Worm (Caenorhabditis elegans) whole organism, L4 larva: ENCODE measurements around the gene srh-38.

Source experiments
- F37D6.2 ChIP-seq: sonication (generic microtip); optimal IDR thresholded peaks from 2 replicates; lab custom pipeline; 2016; ENCODE audit warnings: mild to moderate bottlenecking, missing genetic modification characterization, missing compliant biosample characterization
- F44E2.7 ChIP-seq: fragments of 200-800 bp; sonication (Bioruptor generic); IDR thresholded peaks from 2 replicates; pipeline ENCODE4 v2.1.2; 2022; ENCODE audit warnings: missing genetic modification characterization, missing compliant biosample characterization
- T20F7.1 ChIP-seq: fragments of 200-800 bp; sonication (Bioruptor generic); optimal IDR thresholded peaks from 2 replicates; lab custom pipeline; 2018; ENCODE audit warnings: mild to moderate bottlenecking, missing genetic modification characterization, missing compliant biosample characterization
- Y5F2A.4 ChIP-seq: fragments of 200-800 bp; sonication (Bioruptor generic); optimal IDR thresholded peaks from 2 replicates; lab custom pipeline; 2018; ENCODE audit warnings: mild to moderate bottlenecking, missing genetic modification characterization, missing compliant biosample characterization
- ZK337.2 ChIP-seq: fragments of 200-800 bp; sonication (Bioruptor generic); IDR thresholded peaks from 2 replicates; pipeline ENCODE4 v1.3.6; 2022; ENCODE audit warnings: missing genetic modification reagents, missing genetic modification characterization, missing compliant biosample characterization
- ZK546.5 ChIP-seq, 2 experiments: sonication (generic microtip); optimal IDR thresholded peaks; 2 replicates each; lab custom pipeline; 2017; ENCODE audit warnings: missing biosample characterization in 2 of 2, missing genetic modification characterization in 2 of 2
- aha-1 ChIP-seq: fragments of 150-350 bp; peaks from one replicate; lab custom pipeline; 2014; ENCODE audit warnings: missing biosample characterization, missing genetic modification characterization
- aly-2 ChIP-seq: sonication (generic microtip); optimal IDR thresholded peaks from 2 replicates; lab custom pipeline; 2018; ENCODE audit warnings: missing biosample characterization, missing genetic modification characterization
- attf-4 ChIP-seq: sonication (generic microtip); optimal IDR thresholded peaks from 3 replicates; lab custom pipeline; 2017; ENCODE audit warnings: missing biosample characterization, missing genetic modification characterization
- ceh-20 ChIP-seq: fragments of 200-800 bp; sonication (Bioruptor generic); IDR thresholded peaks from 2 replicates; pipeline ENCODE4 v1.3.6; 2022; ENCODE audit warnings: missing genetic modification reagents, missing genetic modification characterization, missing compliant biosample characterization
- ceh-32 ChIP-seq: sonication (generic microtip); optimal IDR thresholded peaks from 2 replicates; lab custom pipeline; 2016; ENCODE audit warnings: mild to moderate bottlenecking, missing genetic modification characterization, missing compliant biosample characterization; ENCODE audit not compliant: poor library complexity
- ceh-44 ChIP-seq: fragments of 200-800 bp; sonication (Bioruptor generic); IDR thresholded peaks from 2 replicates; pipeline ENCODE4 v1.3.6; 2022; ENCODE audit warnings: missing genetic modification reagents, missing genetic modification characterization, missing compliant biosample characterization
- ceh-62 ChIP-seq: sonication (generic microtip); optimal IDR thresholded peaks from 2 replicates; lab custom pipeline; 2017; ENCODE audit warnings: missing biosample characterization, missing genetic modification characterization
- ces-1 ChIP-seq: fragments of 150-350 bp; sonication (generic microtip); optimal IDR thresholded peaks from 4 replicates; lab custom pipeline; 2014; ENCODE audit warnings: missing biosample characterization, missing genetic modification reagents, missing genetic modification characterization
- cey-2 ChIP-seq: sonication (generic microtip); optimal IDR thresholded peaks from 3 replicates; lab custom pipeline; 2017; ENCODE audit warnings: missing genetic modification characterization, mild to moderate bottlenecking, missing compliant biosample characterization, antibody characterized with exemption, borderline replicate concordance; ENCODE audit not compliant: insufficient read depth
- daf-12 ChIP-seq: fragments of 150-350 bp; optimal IDR thresholded peaks from 2 replicates; lab custom pipeline; 2014; ENCODE audit warnings: missing biosample characterization, missing genetic modification reagents, missing genetic modification characterization
- dmd-6 ChIP-seq: fragments of 200-800 bp; sonication (Bioruptor generic); IDR thresholded peaks from 2 replicates; pipeline ENCODE4 v1.3.6; 2022; ENCODE audit warnings: missing genetic modification reagents, missing genetic modification characterization, missing compliant biosample characterization
- dve-1 ChIP-seq: sonication (generic microtip); optimal IDR thresholded peaks from 2 replicates; lab custom pipeline; 2017; ENCODE audit warnings: antibody characterized with exemption, mild to moderate bottlenecking, missing genetic modification characterization, missing compliant biosample characterization; ENCODE audit not compliant: insufficient read depth
- egl-43 ChIP-seq: fragments of 200-800 bp; sonication (Bioruptor generic); IDR thresholded peaks from 2 replicates; pipeline ENCODE4 v1.3.6; 2022; ENCODE audit warnings: missing genetic modification reagents, missing genetic modification characterization, missing compliant biosample characterization
- fkh-10 ChIP-seq: fragments of 150-350 bp; optimal IDR thresholded peaks from 2 replicates; lab custom pipeline; 2014; ENCODE audit warnings: missing biosample characterization, missing genetic modification reagents, missing genetic modification characterization
- gei-8 ChIP-seq: fragments of 200-800 bp; sonication (Bioruptor generic); optimal IDR thresholded peaks from 2 replicates; lab custom pipeline; 2018; ENCODE audit warnings: mild to moderate bottlenecking, missing genetic modification characterization, missing compliant biosample characterization
- hlh-30 ChIP-seq: sonication (generic microtip); optimal IDR thresholded peaks from 2 replicates; lab custom pipeline; 2017; ENCODE audit warnings: antibody characterized with exemption, mild to moderate bottlenecking, missing genetic modification characterization, missing compliant biosample characterization; ENCODE audit not compliant: insufficient read depth
- hmg-1.1 ChIP-seq: fragments of 200-800 bp; sonication (Bioruptor generic); IDR thresholded peaks from 2 replicates; pipeline ENCODE4 v1.3.6; 2022; ENCODE audit warnings: missing genetic modification reagents, missing genetic modification characterization, missing compliant biosample characterization
- lin-1 ChIP-seq: fragments of 200-800 bp; sonication (Bioruptor generic); IDR thresholded peaks from 2 replicates; pipeline ENCODE4 v1.3.6; 2022; ENCODE audit warnings: missing genetic modification reagents, missing genetic modification characterization, missing compliant biosample characterization
- lin-13 ChIP-seq: fragments of 150-350 bp; optimal IDR thresholded peaks from 2 replicates; lab custom pipeline; 2014; ENCODE audit warnings: missing biosample characterization, missing genetic modification reagents, missing genetic modification characterization
- madf-9 ChIP-seq: fragments of 200-800 bp; sonication (Bioruptor generic); conservative IDR thresholded peaks from 2 replicates; pipeline ENCODE4 v1.3.6; 2022; ENCODE audit warnings: missing genetic modification reagents, missing genetic modification characterization, missing compliant biosample characterization
- mdt-29 ChIP-seq: fragments of 200-800 bp; sonication (Bioruptor generic); IDR thresholded peaks from 2 replicates; pipeline ENCODE4 v1.3.6; 2022; ENCODE audit warnings: missing genetic modification reagents, missing genetic modification characterization, missing compliant biosample characterization
- mxl-3 ChIP-seq: fragments of 200-800 bp; sonication (Bioruptor generic); optimal IDR thresholded peaks from 2 replicates; lab custom pipeline; 2018; ENCODE audit warnings: mild to moderate bottlenecking, missing genetic modification characterization, missing compliant biosample characterization
- nhr-102 ChIP-seq: sonication (generic microtip); optimal IDR thresholded peaks from 2 replicates; lab custom pipeline; 2016; ENCODE audit warnings: mild to moderate bottlenecking, missing genetic modification characterization, moderate library complexity, missing compliant biosample characterization
- nhr-111 ChIP-seq: fragments of 200-800 bp; sonication (Bioruptor generic); optimal IDR thresholded peaks from 2 replicates; lab custom pipeline; 2018; ENCODE audit warnings: mild to moderate bottlenecking, missing genetic modification characterization, missing compliant biosample characterization
- nhr-237 ChIP-seq: sonication (generic microtip); optimal IDR thresholded peaks from 2 replicates; lab custom pipeline; 2017; ENCODE audit warnings: missing biosample characterization, missing genetic modification characterization
- nhr-25 ChIP-seq: sonication (generic microtip); optimal IDR thresholded peaks from 2 replicates; lab custom pipeline; 2017; ENCODE audit warnings: missing genetic modification characterization, mild to moderate bottlenecking, missing compliant biosample characterization, antibody characterized with exemption, moderate library complexity, borderline replicate concordance; ENCODE audit not compliant: insufficient read depth
- nhr-28 ChIP-seq: fragments of 150-350 bp; optimal IDR thresholded peaks from 2 replicates; lab custom pipeline; 2014; ENCODE audit warnings: missing biosample characterization, missing genetic modification characterization
- nhr-77 ChIP-seq: fragments of 150-350 bp; optimal IDR thresholded peaks from 2 replicates; lab custom pipeline; 2014; ENCODE audit warnings: missing biosample characterization, missing genetic modification characterization
- php-3 ChIP-seq: fragments of 200-800 bp; sonication (Bioruptor generic); IDR thresholded peaks from 2 replicates; pipeline ENCODE4 v1.3.6; 2022; ENCODE audit warnings: missing genetic modification reagents, missing genetic modification characterization, missing compliant biosample characterization
- rbr-2 ChIP-seq: sonication (generic microtip); optimal IDR thresholded peaks from 2 replicates; lab custom pipeline; 2016; ENCODE audit warnings: missing genotype, missing genetic modification characterization, missing compliant biosample characterization
- snpc-4 ChIP-seq: fragments of 150-350 bp; optimal IDR thresholded peaks from 2 replicates; lab custom pipeline; 2014; ENCODE audit warnings: missing biosample characterization, missing genetic modification characterization
- spr-3 ChIP-seq: fragments of 200-800 bp; sonication (Bioruptor generic); optimal IDR thresholded peaks from 2 replicates; lab custom pipeline; 2018; ENCODE audit warnings: mild to moderate bottlenecking, missing genetic modification characterization, missing compliant biosample characterization
- unc-39 ChIP-seq: sonication (generic microtip); optimal IDR thresholded peaks from 2 replicates; lab custom pipeline; 2017; ENCODE audit warnings: missing biosample characterization, missing genetic modification characterization
- unc-62 ChIP-seq, 3 experiments: fragments of 150-350 bp in 1 of 3; sonication (generic microtip); optimal IDR thresholded peaks in 2 of 3; peaks in 1 of 3; 1 replicate in 1 of 3; 2 replicates in 2 of 3; lab custom pipeline; 2014 to 2017; ENCODE audit warnings: missing biosample characterization in 3 of 3, missing genetic modification characterization in 3 of 3, missing genetic modification reagents in 3 of 3, missing genotype in 1 of 3
- zfp-3 ChIP-seq: fragments of 200-800 bp; sonication (Bioruptor generic); conservative IDR thresholded peaks from 2 replicates; pipeline ENCODE4 v1.3.6; 2022; ENCODE audit warnings: missing genetic modification reagents, missing genetic modification characterization, missing compliant biosample characterization
- ztf-11 ChIP-seq: fragments of 150-350 bp; optimal IDR thresholded peaks from 2 replicates; lab custom pipeline; 2014; ENCODE audit warnings: missing biosample characterization, missing genetic modification characterization

Gene srh-38

DNA sequence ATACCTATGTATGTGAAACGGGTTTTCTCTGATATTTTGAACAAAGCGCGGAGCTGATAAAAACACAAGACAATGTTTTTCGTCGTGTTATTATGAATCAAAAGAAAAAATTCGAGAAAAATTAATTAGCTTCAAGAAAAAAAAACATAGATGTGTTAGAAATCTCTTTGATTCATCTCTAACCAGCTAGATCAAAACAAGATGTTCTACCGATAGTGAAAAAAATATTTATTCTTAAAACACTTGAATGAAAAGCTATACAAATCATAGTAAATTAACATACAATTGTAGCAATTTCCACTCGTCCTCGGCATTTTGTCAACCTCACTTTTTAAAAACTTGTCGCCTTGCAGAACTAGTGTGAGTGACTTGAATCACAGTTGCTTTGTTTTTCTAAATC lies 19.8 kb upstream of the srh-38 start:
- TF ChIP-seq gei-8 (GFP tag; lab: Kevin White, UChicago) (no peak), cey-2 (tag; lab: Kevin White, UChicago) (no peak), mdt-29 (GFP tag; lab: Robert Waterston, UW) (no peak), F44E2.7 (no peak), dve-1 (tag; lab: Kevin White, UChicago) (no peak), unc-39 (tag; lab: Kevin White, UChicago) (no peak), ceh-62 (tag; lab: Kevin White, UChicago) (no peak), unc-62 (GFP tag; optimal IDR thresholded peaks at IDR 0.05 in 1 of 2; lab: Kevin White, UChicago) (peak in 1 of 2 experiments; percentile 94), unc-62 (tag; optimal IDR thresholded peaks at IDR 0.05; lab: Kevin White, UChicago) (no peak), hmg-1.1 (GFP tag; lab: Robert Waterston, UW) (no peak)

- TF ChIP-seq zfp-3 (GFP tag; lab: Robert Waterston, UW) (no peak), ZK337.2 (GFP tag; lab: Robert Waterston, UW) (no peak), aha-1 (no peak), attf-4 (tag; lab: Kevin White, UChicago) (no peak), ZK546.5 (tag; optimal IDR thresholded peaks at IDR 0.05; lab: Kevin White, UChicago) (no peak), spr-3 (GFP tag; lab: Kevin White, UChicago) (no peak), egl-43 (GFP tag; lab: Robert Waterston, UW) (no peak), nhr-77 (tag; lab: Kevin White, UChicago) (no peak), mxl-3 (GFP tag; lab: Kevin White, UChicago) (no peak)
These were observed 18.9 kb upstream of the srh-38 start, which contains the start of gene srw-143 for ce11 chrV:2941405-2941804. Gene srw-143 (minus strand): TSS chrV:2941505.

ce11 chrV:2938497-2938896 lies 16.0 kb upstream of the srh-38 start, which contains the start of gene srw-141:
Gene srw-141 (minus strand): TSS chrV:2938597.
- TF ChIP-seq php-3 (GFP tag; lab: Robert Waterston, UW) = no peak
- no peak for TF ChIP-seq T20F7.1 (GFP tag; lab: Kevin White, UChicago)
- no peak for TF ChIP-seq rbr-2 (tag; lab: Kevin White, UChicago)
- TF ChIP-seq nhr-25 (tag; lab: Kevin White, UChicago) = no peak
- no peak for TF ChIP-seq unc-39 (tag; lab: Kevin White, UChicago)
- TF ChIP-seq fkh-10 (GFP tag; lab: Kevin White, UChicago) = no peak
- no peak for TF ChIP-seq mxl-3 (GFP tag; lab: Kevin White, UChicago)
- no peak for TF ChIP-seq ztf-11 (tag; lab: Kevin White, UChicago)
- TF ChIP-seq daf-12 (tag; lab: Kevin White, UChicago) = no peak
- TF ChIP-seq lin-13 (GFP tag; lab: Kevin White, UChicago) = no peak
- TF ChIP-seq spr-3 (GFP tag; lab: Kevin White, UChicago) = no peak
- TF ChIP-seq nhr-28 (tag; lab: Kevin White, UChicago) = no peak
- TF ChIP-seq dmd-6 = no peak
- TF ChIP-seq aly-2 (tag; lab: Kevin White, UChicago) = no peak
- no peak for TF ChIP-seq hlh-30 (tag; lab: Kevin White, UChicago)
- no peak for TF ChIP-seq nhr-102
- no peak for TF ChIP-seq F37D6.2

ce11 chrV:2934075-2934474 lies 11.6 kb upstream of the srh-38 start, which contains the start of gene srh-247:
Gene srh-247 (minus strand): TSS chrV:2934175.
- TF ChIP-seq nhr-111 (GFP tag; lab: Kevin White, UChicago) = no peak
- TF ChIP-seq nhr-28 (tag; lab: Kevin White, UChicago) = no peak
- TF ChIP-seq php-3 (GFP tag; lab: Robert Waterston, UW) = no peak
- no peak for TF ChIP-seq Y5F2A.4
- TF ChIP-seq madf-9 (GFP tag; lab: Robert Waterston, UW) = no peak
- no peak for TF ChIP-seq nhr-25 (tag; lab: Kevin White, UChicago)
- no peak for TF ChIP-seq mxl-3 (GFP tag; lab: Kevin White, UChicago)
- no peak for TF ChIP-seq ces-1 (GFP tag; lab: Kevin White, UChicago)
- no peak for TF ChIP-seq dve-1 (tag; lab: Kevin White, UChicago)
- no peak for TF ChIP-seq nhr-237 (tag; lab: Kevin White, UChicago)
- no peak for TF ChIP-seq lin-1 (GFP tag; lab: Robert Waterston, UW)
- TF ChIP-seq F37D6.2 = no peak
- TF ChIP-seq snpc-4 = no peak
- TF ChIP-seq ZK337.2 (GFP tag; lab: Robert Waterston, UW) = no peak
- no peak for TF ChIP-seq ceh-44 (GFP tag; lab: Robert Waterston, UW)
- no peak for TF ChIP-seq ceh-20
- TF ChIP-seq T20F7.1 (GFP tag; lab: Kevin White, UChicago) = no peak
- no peak for TF ChIP-seq ztf-11 (tag; lab: Kevin White, UChicago)
- TF ChIP-seq ceh-32 (tag; lab: Kevin White, UChicago) = no peak
- TF ChIP-seq, all 104 proteins: peak for 0
